Fruit fly (Drosophila melanogaster) whole organism: ENCODE measurements around the gene CG17202.

Experiments
- CG8478 ChIP-seq: fragments of >200 bp; optimal IDR thresholded peaks from 2 replicates; lab custom pipeline; 2018; ENCODE audit warnings: inconsistent platforms
- psq ChIP-seq: fragments of >200 bp; optimal IDR thresholded peaks from 2 replicates; lab custom pipeline; 2017
- usp ChIP-seq: fragments of >200 bp; optimal IDR thresholded peaks from 2 replicates; lab custom pipeline; 2017; ENCODE audit warnings: missing biosample characterization, missing genetic modification characterization, mixed read lengths

DNA sequence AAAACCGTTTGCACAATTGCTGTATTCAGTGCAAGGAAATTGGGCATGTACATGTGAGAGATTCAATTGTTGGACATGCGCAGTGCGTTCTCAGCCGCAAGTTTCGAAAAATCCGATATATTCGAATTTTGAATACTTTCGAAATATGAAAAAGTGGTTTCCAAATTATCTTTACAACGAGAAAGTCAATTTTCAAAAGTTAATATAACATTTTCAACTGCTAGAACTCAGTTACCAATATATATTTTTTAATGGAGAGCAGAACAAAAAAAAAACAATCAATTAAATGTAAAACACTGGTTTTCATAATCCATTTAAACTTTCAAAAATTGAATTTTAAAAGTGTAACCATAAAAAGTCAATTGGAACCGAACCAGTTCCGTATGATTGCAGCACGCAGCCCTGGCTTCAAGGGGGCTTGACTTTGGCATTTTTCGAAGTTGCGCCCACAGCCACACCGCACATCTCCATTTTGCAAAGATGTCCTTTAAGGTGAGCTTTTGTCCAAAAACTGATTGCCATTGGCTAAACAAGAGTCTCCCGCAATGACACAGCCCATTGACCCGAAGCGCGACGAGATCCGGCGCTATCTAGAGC is at the start of gene CG17202, which contains the start of gene Scgbeta:
- no peak for TF ChIP-seq CG8478
- TF ChIP-seq psq (lab: Kevin White, UChicago) = no peak
- no peak for TF ChIP-seq usp (GFP tag; lab: Kevin White, UChicago)
